Worm (Caenorhabditis elegans): ENCODE measurements around the gene R11D1.7.

Gene R11D1.7

ce11 chrV:12751495-12752050 is 31.8 kb downstream of the R11D1.7 start, which contains the start of gene C15C8.6:
C15C8.6 (minus strand) TSS chrV:12751545.
- TF ChIP-seq unc-39 (tag; optimal IDR thresholded peaks at IDR 0.05) (no peak), drap-1 (GFP tag; optimal IDR thresholded peaks at IDR 0.05) (no peak), nhr-237 (tag; optimal IDR thresholded peaks at IDR 0.05) (no peak), M03D4.4 (tag; optimal IDR thresholded peaks at IDR 0.05) (no peak), ztf-11 (tag; optimal IDR thresholded peaks at IDR 0.05) (no peak), hlh-1 (tag; optimal IDR thresholded peaks at IDR 0.05) (no peak), pha-4 (tag; optimal IDR thresholded peaks at IDR 0.05) (no peak), nhr-12 (tag; optimal IDR thresholded peaks at IDR 0.05) (no peak), ceh-39 (tag; optimal IDR thresholded peaks at IDR 0.05) (no peak), ceh-43 (GFP tag; optimal IDR thresholded peaks at IDR 0.05) (no peak), nhr-76 (tag; optimal IDR thresholded peaks at IDR 0.05) (no peak), elt-1 (tag; optimal IDR thresholded peaks at IDR 0.05; ENCODE audit: borderline replicate concordance, insufficient read depth) (no peak), ham-2 (GFP tag; optimal IDR thresholded peaks at IDR 0.05) (no peak), nhr-28 (tag; optimal IDR thresholded peaks at IDR 0.05) (no peak), elt-3 (tag; optimal IDR thresholded peaks at IDR 0.05) (no peak), tbx-8 (GFP tag; optimal IDR thresholded peaks at IDR 0.05) (no peak), nhr-2 (tag; optimal IDR thresholded peaks at IDR 0.05) (no peak), snpc-4 (tag; optimal IDR thresholded peaks at IDR 0.05) (no peak), blmp-1 (tag; optimal IDR thresholded peaks at IDR 0.05) (no peak), lin-13 (tag; optimal IDR thresholded peaks at IDR 0.05) (no peak)

DNA sequence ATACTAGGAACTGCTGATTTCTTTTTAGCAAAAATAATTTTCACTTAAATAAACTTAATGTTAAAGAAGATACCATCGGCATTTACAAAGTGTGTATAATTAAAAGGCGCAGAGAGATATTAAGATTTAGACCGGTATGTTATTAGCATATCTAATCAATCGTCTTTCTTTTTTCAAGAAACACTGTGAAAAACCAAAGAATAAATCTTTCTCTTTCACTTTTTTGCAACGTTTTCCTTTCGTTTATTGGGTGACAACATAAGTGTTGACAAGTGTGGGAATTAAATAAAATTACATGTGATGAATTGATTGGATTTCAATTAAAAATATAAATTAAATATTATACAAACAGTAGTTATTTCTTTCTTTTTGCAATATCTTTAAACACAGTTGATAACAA is 32.6 kb downstream of the R11D1.7 start, which contains the start of gene C15C8.8:
Gene C15C8.8, minus strand, starts transcription at position 101 of the 400 bp plus-strand sequence.
- TF ChIP-seq unc-62 (GFP tag; optimal IDR thresholded peaks at IDR 0.05): no peak
- no peak for TF ChIP-seq ham-2 (GFP tag; optimal IDR thresholded peaks at IDR 0.05)
- TF ChIP-seq snpc-4 (tag; optimal IDR thresholded peaks at IDR 0.05): no peak
- no peak for TF ChIP-seq mls-2 (tag; optimal IDR thresholded peaks at IDR 0.05)
- no peak for TF ChIP-seq ceh-83 (GFP tag; optimal IDR thresholded peaks at IDR 0.05)
- TF ChIP-seq nhr-28 (tag; optimal IDR thresholded peaks at IDR 0.05): no peak
- no peak for TF ChIP-seq nhr-76 (tag; optimal IDR thresholded peaks at IDR 0.05)
- no peak for TF ChIP-seq lsy-2 (tag; optimal IDR thresholded peaks at IDR 0.05)
- TF ChIP-seq mab-5 (tag; optimal IDR thresholded peaks at IDR 0.05): no peak
- no peak for TF ChIP-seq zip-8 (tag; optimal IDR thresholded peaks at IDR 0.05)
- TF ChIP-seq drap-1 (GFP tag; optimal IDR thresholded peaks at IDR 0.05): no peak
- no peak for TF ChIP-seq sptf-1 (tag; optimal IDR thresholded peaks at IDR 0.05)
- TF ChIP-seq lin-32 (GFP tag; optimal IDR thresholded peaks at IDR 0.05): no peak
- TF ChIP-seq nhr-237 (tag; optimal IDR thresholded peaks at IDR 0.05): no peak
- TF ChIP-seq ces-1 (GFP tag; optimal IDR thresholded peaks at IDR 0.05): no peak
- TF ChIP-seq elt-3 (tag; optimal IDR thresholded peaks at IDR 0.05): no peak
- no peak for TF ChIP-seq unc-39 (tag; optimal IDR thresholded peaks at IDR 0.05)
- no peak for TF ChIP-seq pha-4 (tag; optimal IDR thresholded peaks at IDR 0.05)

ce11 chrV:12754839-12755238 is 35.0 kb downstream of the R11D1.7 start, which contains the start of gene gpa-13:
gpa-13 (minus strand) TSS chrV:12754939.
- TF ChIP-seq cnd-1 (tag; optimal IDR thresholded peaks at IDR 0.05): no peak
- no peak for TF ChIP-seq ceh-39 (tag; optimal IDR thresholded peaks at IDR 0.05)
- TF ChIP-seq zip-8 (tag; optimal IDR thresholded peaks at IDR 0.05): no peak
- TF ChIP-seq snpc-4 (tag; optimal IDR thresholded peaks at IDR 0.05): no peak
- TF ChIP-seq nhr-12 (tag; optimal IDR thresholded peaks at IDR 0.05): no peak
- no peak for TF ChIP-seq flh-1 (GFP tag; optimal IDR thresholded peaks at IDR 0.05)
- no peak for TF ChIP-seq hlh-1 (tag; optimal IDR thresholded peaks at IDR 0.05)
- TF ChIP-seq pha-4 (tag; optimal IDR thresholded peaks at IDR 0.05): no peak
- TF ChIP-seq ces-1 (GFP tag; optimal IDR thresholded peaks at IDR 0.05): no peak
- no peak for TF ChIP-seq unc-62 (GFP tag; optimal IDR thresholded peaks at IDR 0.05)

DNA sequence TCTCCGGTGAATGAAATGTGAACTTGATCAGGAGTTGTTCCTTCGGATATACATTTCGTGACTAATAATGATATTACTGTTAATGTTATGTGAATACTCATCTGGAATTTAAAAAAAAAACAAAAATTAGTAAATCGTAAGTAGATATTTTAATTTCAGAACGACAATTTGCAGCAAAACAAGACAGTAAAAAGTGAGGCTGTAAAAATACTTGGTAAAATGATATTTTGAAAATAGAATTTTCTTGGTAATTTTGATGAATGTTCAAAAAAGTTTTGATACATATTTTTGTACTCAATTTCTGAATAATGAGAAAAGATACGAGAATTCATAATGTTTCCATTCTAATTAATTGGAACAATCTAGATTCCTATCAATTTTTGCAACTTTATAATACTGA is 39.8 kb downstream of the R11D1.7 start, which contains the start of gene papl-1:
Gene papl-1, minus strand, starts transcription at position 101 of the 400 bp plus-strand sequence.
- no peak for TF ChIP-seq elt-3 (tag; optimal IDR thresholded peaks at IDR 0.05)
- no peak for TF ChIP-seq lin-13 (tag; optimal IDR thresholded peaks at IDR 0.05)
- TF ChIP-seq ceh-83 (GFP tag; optimal IDR thresholded peaks at IDR 0.05): no peak
- TF ChIP-seq ham-2 (GFP tag; optimal IDR thresholded peaks at IDR 0.05): no peak
- TF ChIP-seq unc-120 (tag; optimal IDR thresholded peaks at IDR 0.05; ENCODE audit: poor library complexity, severe bottlenecking): no peak
- TF ChIP-seq lin-32 (GFP tag; optimal IDR thresholded peaks at IDR 0.05): no peak
- no peak for TF ChIP-seq mab-5 (tag; optimal IDR thresholded peaks at IDR 0.05)
- TF ChIP-seq blmp-1 (tag; optimal IDR thresholded peaks at IDR 0.05): no peak
- TF ChIP-seq mep-1 (tag; optimal IDR thresholded peaks at IDR 0.05): no peak
- TF ChIP-seq nhr-76 (tag; optimal IDR thresholded peaks at IDR 0.05): no peak
- no peak for TF ChIP-seq mls-2 (tag; optimal IDR thresholded peaks at IDR 0.05)
